Worm (Caenorhabditis elegans): ENCODE data around the gene sor-1.

DNA sequence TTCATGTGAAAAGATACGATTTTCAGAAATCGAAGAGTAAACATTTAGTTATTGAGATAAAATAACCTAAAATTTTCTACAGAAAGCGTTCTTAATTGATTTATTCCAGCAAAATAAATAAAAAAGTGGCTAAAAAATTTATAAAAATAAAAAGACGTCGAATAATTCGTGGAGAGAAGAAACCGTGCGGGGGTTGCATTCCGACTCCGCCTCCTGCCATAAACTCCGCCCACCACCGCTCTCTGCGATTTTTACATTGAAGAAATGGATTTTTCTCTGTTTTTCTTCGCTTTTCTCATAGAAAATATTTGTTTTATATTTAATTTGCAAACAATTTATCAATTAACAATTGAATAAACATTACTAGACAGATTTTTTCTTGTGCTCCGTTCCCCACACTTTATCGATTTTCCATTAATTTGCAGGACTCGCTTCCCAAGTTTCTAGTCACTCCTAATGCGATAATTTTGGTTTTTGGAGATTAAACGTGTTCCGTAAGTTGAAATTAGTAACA is 12.5 kb upstream of the sor-1 start, which contains the start of the genes ubxn-4 and cyy-1:
- TF ChIP-seq ces-1 (GFP tag; optimal IDR thresholded peaks at IDR 0.05) (peak; percentile 42), ztf-11 (tag; optimal IDR thresholded peaks at IDR 0.05) (no peak)
